Fruit fly (Drosophila melanogaster) whole organism, embryonic: ENCODE measurements around the gene CG9747.

ENCODE experiments used
- ATbp ChIP-seq: fragments of 200-800 bp; sonication (Bioruptor generic); optimal IDR thresholded peaks from 2 replicates; lab custom pipeline; 2017; ENCODE audit warnings: missing biosample characterization, mild to moderate bottlenecking, missing genetic modification characterization, missing genetic modification reagents
- Asciz ChIP-seq: fragments of 200-800 bp; sonication (Bioruptor generic); optimal IDR thresholded peaks from 2 replicates; lab custom pipeline; 2017; ENCODE audit warnings: missing biosample characterization, mild to moderate bottlenecking, missing genetic modification characterization, missing genetic modification reagents
- B-H2 ChIP-seq: fragments of 200-800 bp; sonication (Bioruptor generic); optimal IDR thresholded peaks from 2 replicates; lab custom pipeline; 2018; ENCODE audit warnings: missing biosample characterization, mild to moderate bottlenecking, missing genetic modification characterization
- BtbVII ChIP-seq: fragments of 200-800 bp; sonication (Bioruptor generic); optimal IDR thresholded peaks from 3 replicates; lab custom pipeline; 2017; ENCODE audit warnings: missing biosample characterization, mild to moderate bottlenecking, missing genetic modification characterization
- Bteb2 ChIP-seq: fragments of 200-800 bp; sonication (Bioruptor generic); optimal IDR thresholded peaks from 2 replicates; lab custom pipeline; 2016; ENCODE audit warnings: missing biosample characterization, missing genetic modification characterization
- CG10274 ChIP-seq: fragments of 200-800 bp; sonication (Bioruptor generic); optimal IDR thresholded peaks from 3 replicates; lab custom pipeline; 2017; ENCODE audit warnings: missing biosample characterization, mild to moderate bottlenecking, missing genetic modification characterization
- CG10543 ChIP-seq: fragments of 200-800 bp; sonication (Bioruptor generic); optimal IDR thresholded peaks from 3 replicates; lab custom pipeline; 2017; ENCODE audit warnings: missing biosample characterization, mild to moderate bottlenecking, missing genetic modification characterization, moderate library complexity
- CG1233 ChIP-seq: fragments of 200-800 bp; sonication (Bioruptor generic); optimal IDR thresholded peaks from 4 replicates; lab custom pipeline; 2018; ENCODE audit warnings: missing biosample characterization, mild to moderate bottlenecking, missing genetic modification characterization
- CG12942 ChIP-seq: fragments of 200-800 bp; sonication (Bioruptor generic); optimal IDR thresholded peaks from 3 replicates; lab custom pipeline; 2016; ENCODE audit warnings: missing biosample characterization, missing genetic modification characterization
- CG14014 ChIP-seq: fragments of 200-800 bp; sonication (Bioruptor generic); IDR thresholded peaks from 2 replicates; pipeline ENCODE4 v1.3.6; 2022; ENCODE audit warnings: missing biosample characterization, missing genetic modification characterization
- CG1603 ChIP-seq: fragments of 200-800 bp; sonication (Bioruptor generic); optimal IDR thresholded peaks from 2 replicates; lab custom pipeline; 2019; ENCODE audit warnings: missing biosample characterization, mild to moderate bottlenecking, missing genetic modification characterization, moderate library complexity
- CG16815 ChIP-seq: fragments of 200-800 bp; sonication (Bioruptor generic); optimal IDR thresholded peaks from 3 replicates; lab custom pipeline; 2017; ENCODE audit warnings: missing biosample characterization, mild to moderate bottlenecking, missing genetic modification characterization
- CG17361 ChIP-seq: fragments of 200-800 bp; sonication (Bioruptor generic); IDR thresholded peaks from 3 replicates; pipeline ENCODE4 v1.3.6; 2022; ENCODE audit warnings: missing biosample characterization, missing genetic modification characterization
- CG18262 ChIP-seq: fragments of 200-800 bp; optimal IDR thresholded peaks from 3 replicates; lab custom pipeline; 2019; ENCODE audit warnings: missing biosample characterization, mild to moderate bottlenecking, missing genetic modification characterization, moderate library complexity
- CG2202 ChIP-seq: fragments of 200-800 bp; sonication (Bioruptor generic); optimal IDR thresholded peaks from 2 replicates; lab custom pipeline; 2018; ENCODE audit warnings: missing biosample characterization, mild to moderate bottlenecking, missing genetic modification characterization
- CG3163 ChIP-seq: fragments of 200-800 bp; sonication (Bioruptor generic); optimal IDR thresholded peaks from 3 replicates; lab custom pipeline; 2016; ENCODE audit warnings: missing biosample characterization, missing genetic modification characterization
- CG33213 ChIP-seq: fragments of 200-800 bp; sonication (Bioruptor generic); optimal IDR thresholded peaks from 3 replicates; lab custom pipeline; 2016; ENCODE audit warnings: missing biosample characterization, missing genetic modification characterization
- CG6254 ChIP-seq: fragments of 200-800 bp; sonication (Bioruptor generic); optimal IDR thresholded peaks from 3 replicates; lab custom pipeline; 2017; ENCODE audit warnings: mild to moderate bottlenecking, missing biosample characterization, missing genetic modification reagents, missing genetic modification characterization
- CG6689 ChIP-seq: fragments of 200-800 bp; sonication (Bioruptor generic); IDR thresholded peaks from 2 replicates; pipeline ENCODE4 v1.3.6; 2022; ENCODE audit warnings: missing biosample characterization, missing genetic modification characterization
- CG6854 ChIP-seq: fragments of 200-800 bp; sonication (Bioruptor generic); optimal IDR thresholded peaks from 3 replicates; lab custom pipeline; 2017; ENCODE audit warnings: missing biosample characterization, mild to moderate bottlenecking, missing genetic modification characterization
- CG7839 ChIP-seq: fragments of 200-800 bp; sonication (Bioruptor generic); optimal IDR thresholded peaks from 3 replicates; lab custom pipeline; 2018; ENCODE audit warnings: missing biosample characterization, mild to moderate bottlenecking, missing genetic modification characterization, moderate library complexity
- CG7987 ChIP-seq: fragments of 200-800 bp; sonication (Bioruptor generic); optimal IDR thresholded peaks from 2 replicates; lab custom pipeline; 2018; ENCODE audit warnings: missing biosample characterization, mild to moderate bottlenecking, missing genetic modification characterization, moderate library complexity
- CG8924 ChIP-seq: fragments of 200-800 bp; optimal IDR thresholded peaks from 3 replicates; lab custom pipeline; 2019; ENCODE audit warnings: missing biosample characterization, mild to moderate bottlenecking, missing genetic modification characterization, moderate library complexity
- CG9817 ChIP-seq: fragments of 200-800 bp; sonication (Bioruptor generic); optimal IDR thresholded peaks from 2 replicates; lab custom pipeline; 2018; ENCODE audit warnings: missing biosample characterization, mild to moderate bottlenecking, missing genetic modification characterization, moderate library complexity
- Chrac-16 ChIP-seq: fragments of 200-800 bp; sonication (Bioruptor generic); optimal IDR thresholded peaks from 3 replicates; lab custom pipeline; 2016; ENCODE audit warnings: missing biosample characterization, missing genetic modification characterization
- D ChIP-seq, 2 experiments: fragments of 200-800 bp in 1 of 2; fragments of >200 bp in 1 of 2; sonication (Bioruptor generic) in 1 of 2; optimal IDR thresholded peaks; 2 replicates in 1 of 2; 3 replicates in 1 of 2; lab custom pipeline; 2017; ENCODE audit warnings: mild to moderate bottlenecking in 1 of 2, missing biosample characterization in 1 of 2, missing genetic modification characterization in 1 of 2, missing genetic modification reagents in 1 of 2
- Dad ChIP-seq: fragments of 200-800 bp; sonication (Bioruptor generic); optimal IDR thresholded peaks from 3 replicates; lab custom pipeline; 2016; ENCODE audit warnings: missing biosample characterization, missing genetic modification characterization
- Dbx ChIP-seq: fragments of 200-800 bp; sonication (Bioruptor generic); IDR thresholded peaks from 3 replicates; pipeline ENCODE4 v1.3.6; 2022; ENCODE audit warnings: missing biosample characterization, missing genetic modification characterization
- Deaf1 ChIP-seq: fragments of 200-800 bp; optimal IDR thresholded peaks from 3 replicates; lab custom pipeline; 2019; ENCODE audit warnings: missing biosample characterization, mild to moderate bottlenecking, missing genetic modification characterization, moderate library complexity
- Dll ChIP-seq: fragments of 200-800 bp; sonication (Bioruptor generic); IDR thresholded peaks from 4 replicates; pipeline ENCODE4 v1.3.6; 2022; ENCODE audit warnings: missing biosample characterization, missing genetic modification characterization; ENCODE audit not compliant: partially characterized antibody
- H15 ChIP-seq: fragments of 200-800 bp; sonication (Bioruptor generic); IDR thresholded peaks from 3 replicates; pipeline ENCODE4 v1.3.6; 2022; ENCODE audit warnings: missing biosample characterization, missing genetic modification characterization
- H2.0 ChIP-seq: fragments of 200-800 bp; sonication (Bioruptor generic); IDR thresholded peaks from 2 replicates; pipeline ENCODE4 v1.3.6; 2022; ENCODE audit warnings: missing biosample characterization, missing genetic modification characterization
- Hey ChIP-seq: fragments of 200-800 bp; sonication (Bioruptor generic); optimal IDR thresholded peaks from 3 replicates; lab custom pipeline; 2018; ENCODE audit warnings: missing biosample characterization, mild to moderate bottlenecking, missing genetic modification characterization
- Hmr ChIP-seq: fragments of 200-800 bp; sonication (Bioruptor generic); optimal IDR thresholded peaks from 3 replicates; lab custom pipeline; 2017; ENCODE audit warnings: mild to moderate bottlenecking, missing biosample characterization, missing genetic modification reagents, missing genetic modification characterization
- Hr78 ChIP-seq, 2 experiments: fragments of 200-800 bp in 1 of 2; fragments of >200 bp in 1 of 2; sonication (Bioruptor generic) in 1 of 2; optimal IDR thresholded peaks; 2 replicates each; lab custom pipeline; 2017 to 2019; ENCODE audit warnings: missing biosample characterization in 2 of 2, missing genetic modification characterization in 2 of 2, mild to moderate bottlenecking in 1 of 2, moderate library complexity in 1 of 2
- Mad ChIP-seq: fragments of 200-800 bp; sonication (Bioruptor generic); optimal IDR thresholded peaks from 2 replicates; lab custom pipeline; 2016; ENCODE audit warnings: missing biosample characterization, missing genetic modification characterization
- Mrtf ChIP-seq: fragments of 200-800 bp; sonication (Bioruptor generic); IDR thresholded peaks from 3 replicates; pipeline ENCODE4 v1.3.6; 2022; ENCODE audit warnings: missing biosample characterization, missing genetic modification characterization
- Sox102F ChIP-seq: fragments of 200-800 bp; sonication (Bioruptor generic); optimal IDR thresholded peaks from 2 replicates; lab custom pipeline; 2018; ENCODE audit warnings: missing biosample characterization, mild to moderate bottlenecking, missing genetic modification characterization, moderate library complexity
- Spps ChIP-seq: fragments of 200-800 bp; sonication (Bioruptor generic); optimal IDR thresholded peaks from 2 replicates; lab custom pipeline; 2018; ENCODE audit warnings: missing biosample characterization, mild to moderate bottlenecking, missing genetic modification characterization
- br ChIP-seq: fragments of >200 bp; optimal IDR thresholded peaks from 2 replicates; lab custom pipeline; 2017
- bsh ChIP-seq, 2 experiments: fragments of 200-800 bp; sonication (Bioruptor generic); optimal IDR thresholded peaks; 2 replicates each; lab custom pipeline; 2017 to 2018; ENCODE audit warnings: mild to moderate bottlenecking in 2 of 2, missing biosample characterization in 2 of 2, missing genetic modification characterization in 2 of 2, moderate library complexity in 1 of 2
- cwo ChIP-seq: fragments of 200-800 bp; sonication (Bioruptor generic); optimal IDR thresholded peaks from 3 replicates; lab custom pipeline; 2017; ENCODE audit warnings: missing biosample characterization, missing genetic modification characterization, mild to moderate bottlenecking, moderate library complexity, missing genetic modification reagents
- emc ChIP-seq: fragments of 200-800 bp; sonication (Bioruptor generic); optimal IDR thresholded peaks from 2 replicates; lab custom pipeline; 2016; ENCODE audit warnings: missing biosample characterization, missing genetic modification characterization
- ems ChIP-seq: fragments of 200-800 bp; sonication (Bioruptor generic); optimal IDR thresholded peaks from 3 replicates; lab custom pipeline; 2016; ENCODE audit warnings: missing biosample characterization, missing genetic modification characterization
- gem ChIP-seq: fragments of 200-800 bp; sonication (Bioruptor generic); optimal IDR thresholded peaks from 2 replicates; lab custom pipeline; 2019; ENCODE audit warnings: missing biosample characterization, mild to moderate bottlenecking, missing genetic modification characterization, moderate library complexity
- kah ChIP-seq: fragments of 200-800 bp; sonication (Bioruptor generic); optimal IDR thresholded peaks from 2 replicates; lab custom pipeline; 2018; ENCODE audit warnings: missing biosample characterization, mild to moderate bottlenecking, missing genetic modification characterization
- luna ChIP-seq: fragments of 200-800 bp; sonication (Bioruptor generic); optimal IDR thresholded peaks from 2 replicates; lab custom pipeline; 2016; ENCODE audit warnings: missing biosample characterization, missing genetic modification characterization
- phol ChIP-seq: fragments of 200-800 bp; sonication (Bioruptor generic); optimal IDR thresholded peaks from 3 replicates; lab custom pipeline; 2018; ENCODE audit warnings: missing biosample characterization, mild to moderate bottlenecking, missing genetic modification characterization, moderate library complexity
- vnd ChIP-seq: fragments of 200-800 bp; sonication (Bioruptor generic); IDR thresholded peaks from 3 replicates; pipeline ENCODE4 v1.3.6; 2022; ENCODE audit warnings: missing biosample characterization, missing genetic modification characterization; ENCODE audit not compliant: partially characterized antibody
- wdn ChIP-seq: fragments of 200-800 bp; sonication (Bioruptor generic); IDR thresholded peaks from 2 replicates; pipeline ENCODE4 v1.3.6; 2022; ENCODE audit warnings: missing biosample characterization, missing genetic modification characterization

Gene CG9747

dm6 chr3R:30200091-30200698 lies 9.1 kb upstream of the CG9747 start (continued):
- no peak for TF ChIP-seq kah (GFP tag; lab: Kevin White, UChicago)
- TF ChIP-seq CG9817 (tag; lab: Kevin White, UChicago) = no peak
- TF ChIP-seq CG12942 (GFP tag; lab: Kevin White, UChicago) = no peak
- TF ChIP-seq Chrac-16 (GFP tag; lab: Kevin White, UChicago) = no peak
- peak; percentile 52 for TF ChIP-seq CG10543
- peak; percentile 10; the same call in 1 of the 2 replicates for TF ChIP-seq CG14014 (GFP tag; lab: Robert Waterston, UW)
- TF ChIP-seq gem = peak; percentile 34
- no peak for TF ChIP-seq vnd
- peak; percentile 18 for TF ChIP-seq CG3163 (GFP tag; lab: Kevin White, UChicago)
- no peak for TF ChIP-seq CG2202 (tag; lab: Kevin White, UChicago)
- TF ChIP-seq CG17361 = peak; percentile 49; the same call in 1 of the 3 replicates
- TF ChIP-seq CG7839 (tag; lab: Kevin White, UChicago) = peak; percentile 31
- no peak for TF ChIP-seq Spps (tag; lab: Kevin White, UChicago)
- peak; percentile 24 for TF ChIP-seq ems (GFP tag; lab: Kevin White, UChicago)
- TF ChIP-seq Bteb2 = peak; percentile 21
- no peak for TF ChIP-seq Mrtf (GFP tag; lab: Robert Waterston, UW)
- peak; percentile 37 for TF ChIP-seq Sox102F
- peak; percentile 8 for TF ChIP-seq Hey (tag; lab: Kevin White, UChicago)
- TF ChIP-seq CG18262 (tag; lab: Kevin White, UChicago) = no peak
- TF ChIP-seq Dad (GFP tag; lab: Kevin White, UChicago) = no peak
- no peak for TF ChIP-seq CG10274
- peak in 1 of 2 experiments; percentile 46 for TF ChIP-seq Hr78 (GFP tag; optimal IDR thresholded peaks at IDR 0.05; lab: Kevin White, UChicago)
- no peak for TF ChIP-seq D (optimal IDR thresholded peaks at IDR 0.05; lab: Kevin White, UChicago)
- TF ChIP-seq D (GFP tag; optimal IDR thresholded peaks at IDR 0.05; lab: Kevin White, UChicago) = no peak
- TF ChIP-seq CG33213 (GFP tag; lab: Kevin White, UChicago) = no peak
- TF ChIP-seq phol (tag; lab: Kevin White, UChicago) = peak; percentile 11
- no peak for TF ChIP-seq Mad
- TF ChIP-seq CG6689 (GFP tag; lab: Robert Waterston, UW) = peak; percentile 21; the same call in 1 of the 2 replicates
- TF ChIP-seq H15 = no peak
- peak; percentile 82 for TF ChIP-seq cwo (GFP tag; lab: Kevin White, UChicago)
- TF ChIP-seq Hmr = peak; percentile 54
- no peak for TF ChIP-seq CG7987
- TF ChIP-seq luna (GFP tag; lab: Kevin White, UChicago) = no peak

dm6 chr3R:30198793-30199192 lies 7.7 kb upstream of the CG9747 start:
- TF ChIP-seq CG12942 (GFP tag; lab: Kevin White, UChicago) (no peak), br (lab: Kevin White, UChicago) (no peak), B-H2 (GFP tag; lab: Kevin White, UChicago) (peak; percentile 62), emc (GFP tag; lab: Kevin White, UChicago) (no peak), H2.0 (no peak), CG10543 (peak; percentile 79), Asciz (GFP tag; lab: Kevin White, UChicago) (peak; percentile 18), CG1233 (peak; percentile 24), Deaf1 (tag; lab: Kevin White, UChicago) (no peak), CG1603 (tag; lab: Kevin White, UChicago) (no peak), gem (peak; percentile 10), Dll (no peak), BtbVII (GFP tag; lab: Kevin White, UChicago) (peak; percentile 20), wdn (0 out of 2 replicates have a peak, but pooled peaks have one; percentile 17), ATbp (GFP tag; lab: Kevin White, UChicago) (peak; percentile 46), bsh (GFP tag; optimal IDR thresholded peaks at IDR 0.05; lab: Kevin White, UChicago) (peak in 1 of 2 experiments; percentile 6), Dbx (GFP tag; lab: Robert Waterston, UW) (0 out of 3 replicates have a peak, but pooled peaks have one; percentile 37), CG16815 (GFP tag; lab: Kevin White, UChicago) (no peak), CG8924 (tag; lab: Kevin White, UChicago) (no peak), CG6854 (GFP tag; lab: Kevin White, UChicago) (peak; percentile 21), CG6254 (GFP tag; lab: Kevin White, UChicago) (no peak)
